Fruit fly (Drosophila melanogaster) whole organism, embryonic: ENCODE data around the gene CNPYb.

ENCODE experiments used
- CG10321 ChIP-seq: fragments of 200-800 bp; sonication (Bioruptor generic); IDR thresholded peaks from 2 replicates; pipeline ENCODE4 v1.3.6; 2022; ENCODE audit warnings: missing biosample characterization, missing genetic modification characterization
- CG10366 ChIP-seq: fragments of 200-800 bp; sonication (Bioruptor generic); IDR thresholded peaks from 2 replicates; pipeline ENCODE4 v1.3.6; 2022; ENCODE audit warnings: missing biosample characterization, missing genetic modification characterization
- CG10462 ChIP-seq: fragments of 200-800 bp; sonication (Bioruptor generic); optimal IDR thresholded peaks from 2 replicates; lab custom pipeline; 2016; ENCODE audit warnings: missing biosample characterization, missing genetic modification characterization
- CG11695 ChIP-seq: fragments of 200-800 bp; sonication (Bioruptor generic); IDR thresholded peaks from 3 replicates; pipeline ENCODE4 v1.3.6; 2022; ENCODE audit warnings: missing biosample characterization, missing genetic modification characterization
- CG12104 ChIP-seq: fragments of 200-800 bp; sonication (Bioruptor generic); optimal IDR thresholded peaks from 3 replicates; lab custom pipeline; 2016; ENCODE audit warnings: missing biosample characterization, missing genetic modification characterization
- CG12659 ChIP-seq: fragments of 200-800 bp; sonication (Bioruptor generic); optimal IDR thresholded peaks from 3 replicates; lab custom pipeline; 2017; ENCODE audit warnings: mild to moderate bottlenecking, missing biosample characterization, missing genetic modification reagents, missing genetic modification characterization
- CG13287 ChIP-seq: fragments of 200-800 bp; sonication (Bioruptor generic); IDR thresholded peaks from 2 replicates; pipeline ENCODE4 v1.3.6; 2022; ENCODE audit warnings: missing biosample characterization, missing genetic modification characterization; ENCODE audit not compliant: partially characterized antibody
- CG13894 ChIP-seq: fragments of 200-800 bp; sonication (Bioruptor generic); optimal IDR thresholded peaks from 3 replicates; lab custom pipeline; 2018; ENCODE audit warnings: missing biosample characterization, mild to moderate bottlenecking, missing genetic modification characterization, moderate library complexity
- CG1603 ChIP-seq: fragments of 200-800 bp; sonication (Bioruptor generic); optimal IDR thresholded peaks from 2 replicates; lab custom pipeline; 2019; ENCODE audit warnings: missing biosample characterization, mild to moderate bottlenecking, missing genetic modification characterization, moderate library complexity
- CG17912 ChIP-seq: fragments of 200-800 bp; sonication (Bioruptor generic); optimal IDR thresholded peaks from 2 replicates; lab custom pipeline; 2018; ENCODE audit warnings: missing biosample characterization, mild to moderate bottlenecking, missing genetic modification characterization
- CG18476 ChIP-seq: fragments of 200-800 bp; sonication (Bioruptor generic); optimal IDR thresholded peaks from 2 replicates; lab custom pipeline; 2016; ENCODE audit warnings: missing biosample characterization, mild to moderate bottlenecking, missing genetic modification characterization
- CG2202 ChIP-seq: fragments of 200-800 bp; sonication (Bioruptor generic); optimal IDR thresholded peaks from 2 replicates; lab custom pipeline; 2018; ENCODE audit warnings: missing biosample characterization, mild to moderate bottlenecking, missing genetic modification characterization
- CG30020 ChIP-seq: fragments of 200-800 bp; optimal IDR thresholded peaks from 2 replicates; lab custom pipeline; 2019; ENCODE audit warnings: missing biosample characterization, mild to moderate bottlenecking, missing genetic modification characterization, moderate library complexity
- CG3163 ChIP-seq: fragments of 200-800 bp; sonication (Bioruptor generic); optimal IDR thresholded peaks from 3 replicates; lab custom pipeline; 2016; ENCODE audit warnings: missing biosample characterization, missing genetic modification characterization
- CG34224 ChIP-seq: fragments of 200-800 bp; sonication (Bioruptor generic); IDR thresholded peaks from 3 replicates; pipeline ENCODE4 v1.3.6; 2022; ENCODE audit warnings: missing biosample characterization, missing genetic modification characterization; ENCODE audit not compliant: partially characterized antibody
- CG6791 ChIP-seq: fragments of 200-800 bp; sonication (Bioruptor generic); IDR thresholded peaks from 3 replicates; pipeline ENCODE4 v1.3.6; 2022; ENCODE audit warnings: missing biosample characterization, missing genetic modification characterization; ENCODE audit not compliant: partially characterized antibody
- CG7357 ChIP-seq: fragments of 200-800 bp; sonication (Bioruptor generic); IDR thresholded peaks from 3 replicates; pipeline ENCODE4 v1.3.6; 2022; ENCODE audit warnings: missing biosample characterization, missing genetic modification characterization
- CG8290 ChIP-seq, 3 experiments: fragments of 200-800 bp; sonication (Bioruptor generic); optimal IDR thresholded peaks; 2 replicates each; lab custom pipeline; 2016 to 2019; ENCODE audit warnings: missing biosample characterization in 3 of 3, missing genetic modification characterization in 3 of 3, mild to moderate bottlenecking in 2 of 3, moderate library complexity in 1 of 3
- CG9817 ChIP-seq: fragments of 200-800 bp; sonication (Bioruptor generic); optimal IDR thresholded peaks from 2 replicates; lab custom pipeline; 2018; ENCODE audit warnings: missing biosample characterization, mild to moderate bottlenecking, missing genetic modification characterization, moderate library complexity
- Dbx ChIP-seq: fragments of 200-800 bp; sonication (Bioruptor generic); IDR thresholded peaks from 3 replicates; pipeline ENCODE4 v1.3.6; 2022; ENCODE audit warnings: missing biosample characterization, missing genetic modification characterization
- Hey ChIP-seq: fragments of 200-800 bp; sonication (Bioruptor generic); optimal IDR thresholded peaks from 3 replicates; lab custom pipeline; 2018; ENCODE audit warnings: missing biosample characterization, mild to moderate bottlenecking, missing genetic modification characterization
- HmgZ ChIP-seq: fragments of 200-800 bp; sonication (Bioruptor generic); optimal IDR thresholded peaks from 2 replicates; lab custom pipeline; 2018; ENCODE audit warnings: missing biosample characterization, mild to moderate bottlenecking, missing genetic modification characterization
- Hsf ChIP-seq: fragments of 200-800 bp; sonication (Bioruptor generic); optimal IDR thresholded peaks from 3 replicates; lab custom pipeline; 2016; ENCODE audit warnings: missing biosample characterization, missing genetic modification characterization
- MBD-R2 ChIP-seq: fragments of 200-800 bp; sonication (Bioruptor generic); IDR thresholded peaks from 2 replicates; pipeline ENCODE4 v1.3.6; 2022; ENCODE audit warnings: missing biosample characterization, missing genetic modification characterization
- Med ChIP-seq: fragments of 200-800 bp; sonication (Bioruptor generic); peaks from one replicate; lab custom pipeline; 2016; ENCODE audit warnings: missing biosample characterization, missing genetic modification characterization, mild to moderate bottlenecking, inconsistent platforms, moderate library complexity
- TFAM ChIP-seq: fragments of 200-800 bp; sonication (Bioruptor generic); optimal IDR thresholded peaks from 2 replicates; lab custom pipeline; 2017; ENCODE audit warnings: missing biosample characterization, missing genetic modification characterization, inconsistent platforms
- ab ChIP-seq: fragments of 200-800 bp; sonication (Bioruptor generic); optimal IDR thresholded peaks from 2 replicates; lab custom pipeline; 2016; ENCODE audit warnings: missing biosample characterization, missing genetic modification characterization
- abd-A ChIP-seq: fragments of 200-800 bp; sonication (Bioruptor generic); optimal IDR thresholded peaks from 3 replicates; lab custom pipeline; 2019; ENCODE audit warnings: missing biosample characterization, mild to moderate bottlenecking, missing genetic modification characterization, moderate library complexity
- al ChIP-seq: fragments of 200-800 bp; sonication (Bioruptor generic); IDR thresholded peaks from 2 replicates; pipeline ENCODE4 v1.3.6; 2022; ENCODE audit warnings: missing biosample characterization, missing genetic modification characterization
- chm ChIP-seq: fragments of 200-800 bp; sonication (Bioruptor generic); IDR thresholded peaks from 2 replicates; pipeline ENCODE4 v1.3.6; 2022; ENCODE audit warnings: missing biosample characterization, missing genetic modification characterization
- crol ChIP-seq: fragments of 200-800 bp; sonication (Bioruptor generic); IDR thresholded peaks from 2 replicates; pipeline ENCODE4 v1.3.6; 2022; ENCODE audit warnings: missing biosample characterization, missing genetic modification characterization
- cwo ChIP-seq: fragments of 200-800 bp; sonication (Bioruptor generic); optimal IDR thresholded peaks from 3 replicates; lab custom pipeline; 2017; ENCODE audit warnings: missing biosample characterization, missing genetic modification characterization, mild to moderate bottlenecking, moderate library complexity, missing genetic modification reagents
- dpn ChIP-seq, 2 experiments: fragments of 200-800 bp; sonication (Bioruptor generic); optimal IDR thresholded peaks; 3 replicates each; lab custom pipeline; 2016; ENCODE audit warnings: missing biosample characterization in 2 of 2, missing genetic modification characterization in 2 of 2
- dysf ChIP-seq: fragments of 200-800 bp; sonication (Bioruptor generic); IDR thresholded peaks from 3 replicates; pipeline ENCODE4 v1.3.6; 2022; ENCODE audit warnings: missing biosample characterization, missing genetic modification characterization
- gfzf ChIP-seq: fragments of 200-800 bp; sonication (Bioruptor generic); optimal IDR thresholded peaks from 2 replicates; lab custom pipeline; 2016; ENCODE audit warnings: missing biosample characterization, mild to moderate bottlenecking, missing genetic modification characterization, moderate library complexity
- grau ChIP-seq: fragments of 200-800 bp; optimal IDR thresholded peaks from 3 replicates; lab custom pipeline; 2019; ENCODE audit warnings: missing biosample characterization, mild to moderate bottlenecking, missing genetic modification characterization, moderate library complexity
- grn ChIP-seq: fragments of 200-800 bp; sonication (Bioruptor generic); optimal IDR thresholded peaks from 3 replicates; lab custom pipeline; 2017; ENCODE audit warnings: missing biosample characterization, missing genetic modification characterization
- jigr1 ChIP-seq: fragments of 200-800 bp; sonication (Bioruptor generic); IDR thresholded peaks from 3 replicates; pipeline ENCODE4 v1.3.6; 2022; ENCODE audit warnings: missing biosample characterization, missing genetic modification characterization
- kay ChIP-seq: fragments of 200-800 bp; sonication (Bioruptor generic); optimal IDR thresholded peaks from 2 replicates; lab custom pipeline; 2016; ENCODE audit warnings: missing biosample characterization, missing genetic modification characterization
- lola ChIP-seq, 3 experiments: fragments of >200 bp in 2 of 3; fragments of 200-800 bp in 1 of 3; sonication (Bioruptor generic) in 1 of 3; optimal IDR thresholded peaks; 2 replicates each; lab custom pipeline; 2017 to 2019; ENCODE audit warnings: missing biosample characterization in 3 of 3, missing genetic modification characterization in 3 of 3, mild to moderate bottlenecking in 1 of 3, moderate library complexity in 1 of 3
- nmo ChIP-seq: fragments of 200-800 bp; sonication (Bioruptor generic); optimal IDR thresholded peaks from 2 replicates; lab custom pipeline; 2018; ENCODE audit warnings: missing biosample characterization, mild to moderate bottlenecking, missing genetic modification characterization, moderate library complexity
- rib ChIP-seq: fragments of 200-800 bp; sonication (Bioruptor generic); IDR thresholded peaks from 2 replicates; pipeline ENCODE4 v1.3.6; 2022; ENCODE audit warnings: missing biosample characterization, missing genetic modification characterization
- sqz ChIP-seq: fragments of 200-800 bp; sonication (Bioruptor generic); optimal IDR thresholded peaks from 3 replicates; lab custom pipeline; 2018; ENCODE audit warnings: missing biosample characterization, mild to moderate bottlenecking, missing genetic modification characterization
- sug ChIP-seq: fragments of 200-800 bp; optimal IDR thresholded peaks from 2 replicates; lab custom pipeline; 2019; ENCODE audit warnings: missing biosample characterization, mild to moderate bottlenecking, missing genetic modification characterization, moderate library complexity
- tgo ChIP-seq: fragments of 200-800 bp; sonication (Bioruptor generic); IDR thresholded peaks from 3 replicates; pipeline ENCODE4 v1.3.6; 2022; ENCODE audit warnings: missing biosample characterization, missing genetic modification characterization
- tna ChIP-seq: fragments of 200-800 bp; sonication (Bioruptor generic); IDR thresholded peaks from 2 replicates; pipeline ENCODE4 v1.3.6; 2022; ENCODE audit warnings: missing biosample characterization, missing genetic modification characterization; ENCODE audit not compliant: partially characterized antibody
- vnd ChIP-seq: fragments of 200-800 bp; sonication (Bioruptor generic); IDR thresholded peaks from 3 replicates; pipeline ENCODE4 v1.3.6; 2022; ENCODE audit warnings: missing biosample characterization, missing genetic modification characterization; ENCODE audit not compliant: partially characterized antibody

Gene CNPYb

DNA sequence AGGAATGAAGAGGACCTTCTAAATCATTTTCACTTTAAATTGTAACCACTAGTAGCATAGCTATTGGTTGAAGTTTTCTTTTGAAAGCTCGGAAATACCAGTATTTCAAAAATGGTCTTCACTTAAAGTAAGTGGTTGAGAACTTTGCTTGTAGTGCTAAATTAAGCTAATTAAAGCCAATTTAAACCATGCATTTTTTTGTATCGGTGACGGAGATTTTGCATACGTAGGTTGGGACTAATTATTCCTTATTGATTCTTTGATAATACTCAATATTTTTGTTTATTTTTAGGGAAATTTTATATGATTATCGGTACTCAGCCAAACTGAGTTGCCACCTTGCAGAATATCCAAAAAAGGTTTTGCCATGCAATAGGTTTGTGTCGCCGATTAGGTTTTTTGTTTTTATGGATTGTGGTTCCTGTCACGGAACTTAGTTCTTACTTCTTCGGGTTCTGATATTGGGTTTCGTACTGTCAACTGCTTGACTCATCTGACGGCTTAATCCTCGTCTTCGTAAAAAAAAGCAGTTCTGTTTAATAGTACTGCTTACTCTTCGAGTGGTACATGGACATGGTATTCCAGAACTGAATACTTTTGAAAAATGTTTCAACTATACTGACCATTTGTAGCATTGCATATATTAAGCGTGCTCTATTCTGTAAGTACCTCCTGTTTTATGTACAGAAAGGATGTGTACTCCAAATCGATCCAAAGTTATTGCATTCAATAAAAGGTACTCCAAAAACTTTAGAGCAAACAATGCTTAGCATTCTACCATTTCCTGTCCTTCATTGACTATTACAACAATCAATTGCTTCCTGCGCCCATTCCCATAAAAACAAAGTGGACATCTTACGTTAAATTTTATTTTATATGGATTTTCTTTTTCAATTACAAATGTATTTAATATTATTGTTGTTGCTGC lies 44.3 kb upstream of the CNPYb start (continued):
- TF ChIP-seq sug (tag; lab: Kevin White, UChicago) (peak; percentile 18), CG10366 (no peak), jigr1 (no peak), chm (0 out of 2 replicates have a peak, but pooled peaks have one; percentile 30), CG13894 (tag; lab: Kevin White, UChicago) (peak; percentile 62), Med (peak; percentile 74), CG7357 (GFP tag; lab: Robert Waterston, UW) (no peak), cwo (GFP tag; lab: Kevin White, UChicago) (no peak), rib (no peak), CG34224 (GFP tag; lab: Robert Waterston, UW) (no peak), CG12104 (GFP tag; lab: Kevin White, UChicago) (no peak), Hsf (GFP tag; lab: Kevin White, UChicago) (no peak), MBD-R2 (GFP tag; lab: Robert Waterston, UW) (0 out of 2 replicates have a peak, but pooled peaks have one; percentile 11), HmgZ (tag; lab: Kevin White, UChicago) (peak; percentile 69), TFAM (GFP tag; lab: Kevin White, UChicago) (no peak), Dbx (GFP tag; lab: Robert Waterston, UW) (peak; percentile 44; the same call in 1 of the 3 replicates), CG10321 (GFP tag; lab: Robert Waterston, UW) (no peak), CG1603 (peak; percentile 31), al (GFP tag; lab: Robert Waterston, UW) (no peak), dpn (GFP tag; optimal IDR thresholded peaks at IDR 0.05; lab: Kevin White, UChicago) (peak in 1 of 2 experiments; percentile 3), CG11695 (no peak), nmo (GFP tag; lab: Kevin White, UChicago) (peak; percentile 44), vnd (GFP tag; lab: Robert Waterston, UW) (no peak), sqz (GFP tag; lab: Kevin White, UChicago) (no peak), tna (no peak), CG12659 (GFP tag; lab: Kevin White, UChicago) (peak; percentile 2), grn (GFP tag; lab: Kevin White, UChicago) (no peak), dysf (no peak), abd-A (tag; lab: Kevin White, UChicago) (no peak), CG13287 (peak; percentile 8; the same call in 1 of the 2 replicates), ab (GFP tag; lab: Kevin White, UChicago) (no peak), CG17912 (GFP tag; lab: Kevin White, UChicago) (no peak), CG30020 (tag; lab: Kevin White, UChicago) (no peak), CG10462 (no peak), CG2202 (tag; lab: Kevin White, UChicago) (no peak), CG8290 (GFP tag; optimal IDR thresholded peaks at IDR 0.05; lab: Kevin White, UChicago) (peak; percentile 85), CG8290 (tag; optimal IDR thresholded peaks at IDR 0.05; lab: Kevin White, UChicago) (peak; percentile 9 to 89), CG6791 (GFP tag; lab: Robert Waterston, UW) (peak; percentile 58; the same call in 1 of the 3 replicates), kay (GFP tag; lab: Kevin White, UChicago) (no peak), grau (tag; lab: Kevin White, UChicago) (peak; percentile 24), gfzf (GFP tag; lab: Kevin White, UChicago) (peak; percentile 66), crol (no peak), lola (GFP tag; optimal IDR thresholded peaks at IDR 0.05; lab: Kevin White, UChicago) (no peak), tgo (GFP tag; lab: Robert Waterston, UW) (no peak), Hey (tag; lab: Kevin White, UChicago) (no peak), CG3163 (GFP tag; lab: Kevin White, UChicago) (peak; percentile 33), CG18476 (GFP tag; lab: Kevin White, UChicago) (no peak), CG9817 (tag; lab: Kevin White, UChicago) (no peak)
